Worm (Caenorhabditis elegans): ENCODE measurements around the gene R08A2.7.

The R08A2.7 gene

ce11 chrV:14684359-14685312, 38.5 kb upstream of the R08A2.7 start, which contains the start of gene hsp-90:
Gene hsp-90 (plus strand): TSS chrV:14684918.
- TF ChIP-seq syd-9 (tag; optimal IDR thresholded peaks at IDR 0.05) (no peak), ceh-45 (GFP tag; IDR thresholded peaks at IDR 0.05) (no peak), hlh-15 (tag; optimal IDR thresholded peaks at IDR 0.05) (no peak), ceh-31 (tag; optimal IDR thresholded peaks at IDR 0.05) (no peak), madf-2 (tag; optimal IDR thresholded peaks at IDR 0.05) (no peak), nhr-11 (tag; optimal IDR thresholded peaks at IDR 0.05) (no peak), T23F11.4 (GFP tag; optimal IDR thresholded peaks at IDR 0.05) (no peak), tbx-2 (tag; optimal IDR thresholded peaks at IDR 0.05) (no peak), pha-4 (tag; optimal IDR thresholded peaks at IDR 0.05) (no peak)

ce11 chrV:14685435-14686058, 37.6 kb upstream of the R08A2.7 start, which contains the start of gene C47E8.4:
Gene C47E8.4 (minus strand): TSS chrV:14685485.
- TF ChIP-seq hlh-13 (GFP tag; optimal IDR thresholded peaks at IDR 0.05) (no peak), ceh-30 (tag; optimal IDR thresholded peaks at IDR 0.05) (peak; percentile 87), pax-1 (tag; optimal IDR thresholded peaks at IDR 0.05) (peak; percentile 87), lim-6 (tag; optimal IDR thresholded peaks at IDR 0.05) (peak; percentile 50), ref-2 (tag; optimal IDR thresholded peaks at IDR 0.05) (peak; percentile 98), C38D4.7 (GFP tag; optimal IDR thresholded peaks at IDR 0.05) (no peak), F13H6.1 (tag; optimal IDR thresholded peaks at IDR 0.05) (peak; percentile 88), nfya-1 (tag; optimal IDR thresholded peaks at IDR 0.05) (peak; percentile 100), unc-55 (GFP tag; optimal IDR thresholded peaks at IDR 0.05) (peak; percentile 81), sox-2 (GFP tag; IDR thresholded peaks at IDR 0.05) (peak; percentile 49), hlh-6 (tag; optimal IDR thresholded peaks at IDR 0.05) (no peak), dve-1 (tag; optimal IDR thresholded peaks at IDR 0.05) (peak; percentile 93), eyg-1 (tag; optimal IDR thresholded peaks at IDR 0.05) (peak; percentile 78), ceh-9 (tag; optimal IDR thresholded peaks at IDR 0.05) (no peak), ceh-22 (tag; optimal IDR thresholded peaks at IDR 0.05) (no peak), fax-1 (tag; optimal IDR thresholded peaks at IDR 0.05) (peak; percentile 73), hlh-15 (tag; optimal IDR thresholded peaks at IDR 0.05) (no peak), C08G9.2 (tag; optimal IDR thresholded peaks at IDR 0.05) (peak; percentile 99), K09A11.1 (tag; optimal IDR thresholded peaks at IDR 0.05; ENCODE audit: insufficient read depth) (peak; percentile 25), pha-2 (tag; optimal IDR thresholded peaks at IDR 0.05) (peak; percentile 52), tbx-7 (tag; optimal IDR thresholded peaks at IDR 0.05) (peak; percentile 95), ahr-1 (tag; optimal IDR thresholded peaks at IDR 0.05) (no peak), hlh-30 (tag; optimal IDR thresholded peaks at IDR 0.05; ENCODE audit: insufficient read depth) (peak; percentile 33), pag-3 (tag; optimal IDR thresholded peaks at IDR 0.05; ENCODE audit: borderline replicate concordance) (no peak), madf-2 (tag; optimal IDR thresholded peaks at IDR 0.05) (no peak), fkh-10 (GFP tag; optimal IDR thresholded peaks at IDR 0.05) (peak; percentile 30), nhr-232 (tag; optimal IDR thresholded peaks at IDR 0.05) (no peak), hlh-8 (tag; optimal IDR thresholded peaks at IDR 0.05) (peak; percentile 92), Y22D7AL.16 (tag; optimal IDR thresholded peaks at IDR 0.05) (no peak), ceh-34 (tag; optimal IDR thresholded peaks at IDR 0.05) (peak; percentile 88), pqm-1 (tag; optimal IDR thresholded peaks at IDR 0.05) (peak; percentile 85), sox-4 (tag; optimal IDR thresholded peaks at IDR 0.05) (no peak), T23F11.4 (GFP tag; optimal IDR thresholded peaks at IDR 0.05) (no peak), ceh-31 (tag; optimal IDR thresholded peaks at IDR 0.05) (peak; percentile 98), syd-9 (tag; optimal IDR thresholded peaks at IDR 0.05) (peak; percentile 53), ama-1 (optimal IDR thresholded peaks at IDR 0.05) (no peak), tbx-2 (tag; optimal IDR thresholded peaks at IDR 0.05) (peak; percentile 97), fkh-6 (tag; optimal IDR thresholded peaks at IDR 0.05) (peak; percentile 69), unc-42 (tag; optimal IDR thresholded peaks at IDR 0.05) (peak; percentile 96), ceh-48 (tag; optimal IDR thresholded peaks at IDR 0.05) (peak; percentile 12), ets-4 (tag; optimal IDR thresholded peaks at IDR 0.05) (peak; percentile 94), gmeb-2 (tag; optimal IDR thresholded peaks at IDR 0.05) (no peak), ceh-14 (tag; optimal IDR thresholded peaks at IDR 0.05) (peak; percentile 86), ceh-2 (tag; optimal IDR thresholded peaks at IDR 0.05) (peak; percentile 96), ceh-45 (GFP tag; IDR thresholded peaks at IDR 0.05) (no peak)
